Worm (Caenorhabditis elegans) whole organism, L4 larva: ENCODE data around the gene emg-1.

ENCODE experiments used
- F10B5.3 ChIP-seq: sonication (generic microtip); optimal IDR thresholded peaks from 2 replicates; lab custom pipeline; 2016; ENCODE audit warnings: mild to moderate bottlenecking, missing genetic modification characterization, missing compliant biosample characterization
- T20F7.1 ChIP-seq: fragments of 200-800 bp; sonication (Bioruptor generic); optimal IDR thresholded peaks from 2 replicates; lab custom pipeline; 2018; ENCODE audit warnings: mild to moderate bottlenecking, missing genetic modification characterization, missing compliant biosample characterization
- T26A8.4 ChIP-seq: fragments of 200-800 bp; sonication (Bioruptor generic); IDR thresholded peaks from 2 replicates; pipeline ENCODE4 v1.3.6; 2022; ENCODE audit warnings: missing genetic modification characterization, missing compliant biosample characterization
- ZK337.2 ChIP-seq: fragments of 200-800 bp; sonication (Bioruptor generic); IDR thresholded peaks from 2 replicates; pipeline ENCODE4 v1.3.6; 2022; ENCODE audit warnings: missing genetic modification reagents, missing genetic modification characterization, missing compliant biosample characterization
- ZK546.5 ChIP-seq, 2 experiments: sonication (generic microtip); optimal IDR thresholded peaks; 2 replicates each; lab custom pipeline; 2017; ENCODE audit warnings: missing biosample characterization in 2 of 2, missing genetic modification characterization in 2 of 2
- aly-2 ChIP-seq: sonication (generic microtip); optimal IDR thresholded peaks from 2 replicates; lab custom pipeline; 2018; ENCODE audit warnings: missing biosample characterization, missing genetic modification characterization
- ama-1 ChIP-seq: fragments of 150-350 bp; optimal IDR thresholded peaks from 2 replicates; lab custom pipeline; 2014; ENCODE audit warnings: inconsistent platforms, mixed read lengths
- ceh-20 ChIP-seq: fragments of 200-800 bp; sonication (Bioruptor generic); IDR thresholded peaks from 2 replicates; pipeline ENCODE4 v1.3.6; 2022; ENCODE audit warnings: missing genetic modification reagents, missing genetic modification characterization, missing compliant biosample characterization
- ceh-28 ChIP-seq: fragments of 150-350 bp; optimal IDR thresholded peaks from 2 replicates; lab custom pipeline; 2014; ENCODE audit warnings: missing biosample characterization, missing genetic modification reagents, missing genetic modification characterization
- ceh-32 ChIP-seq: sonication (generic microtip); optimal IDR thresholded peaks from 2 replicates; lab custom pipeline; 2016; ENCODE audit warnings: mild to moderate bottlenecking, missing genetic modification characterization, missing compliant biosample characterization; ENCODE audit not compliant: poor library complexity
- ceh-62 ChIP-seq: sonication (generic microtip); optimal IDR thresholded peaks from 2 replicates; lab custom pipeline; 2017; ENCODE audit warnings: missing biosample characterization, missing genetic modification characterization
- ceh-82 ChIP-seq: sonication (generic microtip); optimal IDR thresholded peaks from 2 replicates; lab custom pipeline; 2017; ENCODE audit warnings: missing biosample characterization, missing genetic modification characterization
- ctbp-1 ChIP-seq: fragments of 200-800 bp; sonication (Bioruptor generic); IDR thresholded peaks from 2 replicates; pipeline ENCODE4 v1.3.6; 2022; ENCODE audit warnings: missing genetic modification reagents, missing genetic modification characterization, missing compliant biosample characterization
- daf-12 ChIP-seq: fragments of 150-350 bp; optimal IDR thresholded peaks from 2 replicates; lab custom pipeline; 2014; ENCODE audit warnings: missing biosample characterization, missing genetic modification reagents, missing genetic modification characterization
- daf-16 ChIP-seq, 3 experiments: sonication (generic microtip); optimal IDR thresholded peaks; 2 replicates each; lab custom pipeline; 2016 to 2017; ENCODE audit warnings: missing genetic modification characterization in 3 of 3, missing genetic modification reagents in 3 of 3, mild to moderate bottlenecking in 2 of 3, missing compliant biosample characterization in 2 of 3, missing biosample characterization in 1 of 3, moderate library complexity in 1 of 3
- dmd-6 ChIP-seq: fragments of 200-800 bp; sonication (Bioruptor generic); IDR thresholded peaks from 2 replicates; pipeline ENCODE4 v1.3.6; 2022; ENCODE audit warnings: missing genetic modification reagents, missing genetic modification characterization, missing compliant biosample characterization
- dmd-9 ChIP-seq: fragments of 200-800 bp; sonication (Bioruptor generic); IDR thresholded peaks from 2 replicates; pipeline ENCODE4 v1.3.6; 2022; ENCODE audit warnings: missing genetic modification reagents, missing genetic modification characterization, missing compliant biosample characterization
- duxl-1 ChIP-seq: sonication (generic microtip); optimal IDR thresholded peaks from 2 replicates; lab custom pipeline; 2016; ENCODE audit warnings: mild to moderate bottlenecking, missing genetic modification characterization, moderate library complexity, missing compliant biosample characterization; ENCODE audit not compliant: poor library complexity
- fos-1 ChIP-seq: fragments of 150-350 bp; optimal IDR thresholded peaks from 2 replicates; lab custom pipeline; 2014; ENCODE audit warnings: missing biosample characterization, missing genetic modification characterization
- hif-1 ChIP-seq, 2 experiments: sonication (generic microtip); optimal IDR thresholded peaks; 2 replicates each; lab custom pipeline; 2016 to 2017; ENCODE audit warnings: missing compliant biosample characterization in 2 of 2, missing genetic modification characterization in 2 of 2, missing genetic modification reagents in 2 of 2, missing genotype in 2 of 2, mild to moderate bottlenecking in 1 of 2
- hlh-30 ChIP-seq: sonication (generic microtip); optimal IDR thresholded peaks from 2 replicates; lab custom pipeline; 2017; ENCODE audit warnings: antibody characterized with exemption, mild to moderate bottlenecking, missing genetic modification characterization, missing compliant biosample characterization; ENCODE audit not compliant: insufficient read depth
- hmg-1.1 ChIP-seq: fragments of 200-800 bp; sonication (Bioruptor generic); IDR thresholded peaks from 2 replicates; pipeline ENCODE4 v1.3.6; 2022; ENCODE audit warnings: missing genetic modification reagents, missing genetic modification characterization, missing compliant biosample characterization
- lim-7 ChIP-seq: fragments of 200-800 bp; sonication (Bioruptor generic); IDR thresholded peaks from 2 replicates; pipeline ENCODE4 v1.3.6; 2022; ENCODE audit warnings: missing genetic modification characterization, missing compliant biosample characterization
- lin-13 ChIP-seq: fragments of 150-350 bp; optimal IDR thresholded peaks from 2 replicates; lab custom pipeline; 2014; ENCODE audit warnings: missing biosample characterization, missing genetic modification reagents, missing genetic modification characterization
- lir-3 ChIP-seq: sonication (generic microtip); optimal IDR thresholded peaks from 2 replicates; lab custom pipeline; 2016; ENCODE audit warnings: mild to moderate bottlenecking, missing genetic modification characterization, missing compliant biosample characterization
- madf-5 ChIP-seq, 2 experiments: fragments of 200-800 bp; sonication (Bioruptor generic); IDR thresholded peaks; 2 replicates each; pipeline ENCODE4 v1.3.6; 2022; ENCODE audit warnings: missing compliant biosample characterization in 2 of 2, missing genetic modification characterization in 2 of 2
- madf-9 ChIP-seq: fragments of 200-800 bp; sonication (Bioruptor generic); conservative IDR thresholded peaks from 2 replicates; pipeline ENCODE4 v1.3.6; 2022; ENCODE audit warnings: missing genetic modification reagents, missing genetic modification characterization, missing compliant biosample characterization
- mxl-3 ChIP-seq: fragments of 200-800 bp; sonication (Bioruptor generic); optimal IDR thresholded peaks from 2 replicates; lab custom pipeline; 2018; ENCODE audit warnings: mild to moderate bottlenecking, missing genetic modification characterization, missing compliant biosample characterization
- nhr-10 ChIP-seq: fragments of 150-350 bp; optimal IDR thresholded peaks from 2 replicates; lab custom pipeline; 2014; ENCODE audit warnings: missing biosample characterization, missing genetic modification characterization
- nhr-102 ChIP-seq: sonication (generic microtip); optimal IDR thresholded peaks from 2 replicates; lab custom pipeline; 2016; ENCODE audit warnings: mild to moderate bottlenecking, missing genetic modification characterization, moderate library complexity, missing compliant biosample characterization
- nhr-11 ChIP-seq: fragments of 150-350 bp; optimal IDR thresholded peaks from 2 replicates; lab custom pipeline; 2014; ENCODE audit warnings: missing biosample characterization, missing genetic modification characterization
- nhr-28 ChIP-seq: fragments of 150-350 bp; optimal IDR thresholded peaks from 2 replicates; lab custom pipeline; 2014; ENCODE audit warnings: missing biosample characterization, missing genetic modification characterization
- nhr-48 ChIP-seq: sonication (generic microtip); optimal IDR thresholded peaks from 2 replicates; lab custom pipeline; 2016; ENCODE audit warnings: mild to moderate bottlenecking, missing genetic modification characterization, missing compliant biosample characterization
- nhr-76 ChIP-seq: fragments of 150-350 bp; optimal IDR thresholded peaks from 2 replicates; lab custom pipeline; 2014; ENCODE audit warnings: missing biosample characterization, missing genetic modification characterization
- nhr-77 ChIP-seq: fragments of 150-350 bp; optimal IDR thresholded peaks from 2 replicates; lab custom pipeline; 2014; ENCODE audit warnings: missing biosample characterization, missing genetic modification characterization
- pha-4 ChIP-seq, 2 experiments: fragments of 150-350 bp in 1 of 2; fragments of 200-800 bp in 1 of 2; sonication (Bioruptor generic) in 1 of 2; IDR thresholded peaks in 1 of 2; optimal IDR thresholded peaks in 1 of 2; 2 replicates each; pipeline versions ENCODE4 v1.3.6 to Lab custom; 2014 to 2022; ENCODE audit warnings: missing genetic modification characterization in 2 of 2, missing genetic modification reagents in 2 of 2, missing biosample characterization in 1 of 2, missing compliant biosample characterization in 1 of 2
- php-3 ChIP-seq: fragments of 200-800 bp; sonication (Bioruptor generic); IDR thresholded peaks from 2 replicates; pipeline ENCODE4 v1.3.6; 2022; ENCODE audit warnings: missing genetic modification reagents, missing genetic modification characterization, missing compliant biosample characterization
- saeg-2 ChIP-seq: fragments of 200-800 bp; sonication (Bioruptor generic); IDR thresholded peaks from 2 replicates; pipeline ENCODE4 v1.3.6; 2022; ENCODE audit warnings: missing genetic modification reagents, missing genetic modification characterization, missing compliant biosample characterization
- set-16 ChIP-seq: fragments of 200-800 bp; sonication (Bioruptor generic); IDR thresholded peaks from 2 replicates; pipeline ENCODE4 v1.3.6; 2022; ENCODE audit warnings: missing genetic modification reagents, missing genetic modification characterization, missing compliant biosample characterization
- spr-1 ChIP-seq: sonication (generic microtip); optimal IDR thresholded peaks from 2 replicates; lab custom pipeline; 2016; ENCODE audit warnings: mild to moderate bottlenecking, missing genetic modification characterization, missing compliant biosample characterization
- spr-3 ChIP-seq: fragments of 200-800 bp; sonication (Bioruptor generic); optimal IDR thresholded peaks from 2 replicates; lab custom pipeline; 2018; ENCODE audit warnings: mild to moderate bottlenecking, missing genetic modification characterization, missing compliant biosample characterization
- tag-97 ChIP-seq: fragments of 200-800 bp; sonication (Bioruptor generic); IDR thresholded peaks from 2 replicates; pipeline ENCODE4 v1.3.6; 2022; ENCODE audit warnings: missing genetic modification characterization, missing compliant biosample characterization
- tra-1 ChIP-seq: fragments of 200-800 bp; sonication (Bioruptor generic); IDR thresholded peaks from 2 replicates; pipeline ENCODE4 v1.3.6; 2022; ENCODE audit warnings: missing genetic modification reagents, missing genetic modification characterization, missing compliant biosample characterization
- unc-130 ChIP-seq: sonication (generic microtip); optimal IDR thresholded peaks from 2 replicates; lab custom pipeline; 2016; ENCODE audit warnings: missing genetic modification reagents, missing genetic modification characterization, missing compliant biosample characterization
- unc-39 ChIP-seq: sonication (generic microtip); optimal IDR thresholded peaks from 2 replicates; lab custom pipeline; 2017; ENCODE audit warnings: missing biosample characterization, missing genetic modification characterization
- zag-1 ChIP-seq: fragments of 150-350 bp; optimal IDR thresholded peaks from 2 replicates; lab custom pipeline; 2014; ENCODE audit warnings: missing biosample characterization, missing genetic modification characterization
- zfp-2 ChIP-seq: sonication (generic microtip); optimal IDR thresholded peaks from 2 replicates; lab custom pipeline; 2016; ENCODE audit warnings: mild to moderate bottlenecking, missing genetic modification characterization, missing compliant biosample characterization
- zfp-3 ChIP-seq: fragments of 200-800 bp; sonication (Bioruptor generic); conservative IDR thresholded peaks from 2 replicates; pipeline ENCODE4 v1.3.6; 2022; ENCODE audit warnings: missing genetic modification reagents, missing genetic modification characterization, missing compliant biosample characterization
- zip-11 ChIP-seq: fragments of 200-800 bp; sonication (Bioruptor generic); IDR thresholded peaks from 2 replicates; pipeline ENCODE4 v1.3.6; 2022; ENCODE audit warnings: missing genetic modification characterization, missing compliant biosample characterization

emg-1 gene

ce11 chrIII:10632590-10633402 lies 16.5 kb upstream of the emg-1 start, which contains the start of gene Y39A1A.10 (continued):
- TF ChIP-seq fos-1 (tag; lab: Kevin White, UChicago): no peak
- TF ChIP-seq hif-1 (tag; optimal IDR thresholded peaks at IDR 0.05; lab: Kevin White, UChicago): no peak
- TF ChIP-seq tag-97 (GFP tag; lab: Robert Waterston, UW): no peak
- no peak for TF ChIP-seq lin-13 (GFP tag; lab: Kevin White, UChicago)
- TF ChIP-seq unc-130 (GFP tag; lab: Kevin White, UChicago): no peak
- TF ChIP-seq T26A8.4: no peak
- no peak for TF ChIP-seq tra-1 (GFP tag; lab: Robert Waterston, UW)
- TF ChIP-seq php-3 (GFP tag; lab: Robert Waterston, UW): 0 out of 2 replicates have a peak, but pooled peaks have one; percentile 11
- peak; percentile 3 for TF ChIP-seq nhr-48 (tag; lab: Kevin White, UChicago)
- no peak for TF ChIP-seq spr-1 (tag; lab: Kevin White, UChicago)
- TF ChIP-seq aly-2 (tag; lab: Kevin White, UChicago): no peak
- no peak for TF ChIP-seq zip-11 (GFP tag; lab: Robert Waterston, UW)
- no peak for TF ChIP-seq lir-3 (tag; lab: Kevin White, UChicago)
- no peak for TF ChIP-seq ceh-20 (GFP tag; lab: Robert Waterston, UW)
- no peak; the same call in 1 of the 2 replicates for TF ChIP-seq pha-4 (GFP tag; IDR thresholded peaks at IDR 0.05; lab: Robert Waterston, UW)
- peak; percentile 52 for TF ChIP-seq pha-4 (tag; optimal IDR thresholded peaks at IDR 0.05; lab: Kevin White, UChicago)
- TF ChIP-seq ZK546.5 (tag; optimal IDR thresholded peaks at IDR 0.05; lab: Kevin White, UChicago): no peak
- TF ChIP-seq ctbp-1 (GFP tag; lab: Robert Waterston, UW): no peak
- peak in 1 of 2 experiments; percentile 58 for TF ChIP-seq daf-16 (GFP tag; optimal IDR thresholded peaks at IDR 0.05; lab: Kevin White, UChicago)
- TF ChIP-seq daf-16 (tag; optimal IDR thresholded peaks at IDR 0.05; lab: Kevin White, UChicago): peak; percentile 51
- no peak for TF ChIP-seq nhr-10 (tag; lab: Kevin White, UChicago)
- TF ChIP-seq unc-39 (tag; lab: Kevin White, UChicago): no peak
- no peak for TF ChIP-seq lim-7
- TF ChIP-seq ceh-62 (tag; lab: Kevin White, UChicago): no peak
- TF ChIP-seq nhr-77: no peak
- TF ChIP-seq ZK337.2: no peak
- TF ChIP-seq set-16 (GFP tag; lab: Robert Waterston, UW): peak; percentile 98
- no peak for TF ChIP-seq saeg-2 (GFP tag; lab: Robert Waterston, UW)
- TF ChIP-seq hlh-30 (tag; lab: Kevin White, UChicago): peak; percentile 3
- TF ChIP-seq T20F7.1 (GFP tag; lab: Kevin White, UChicago): no peak
- no peak for TF ChIP-seq nhr-102 (tag; lab: Kevin White, UChicago)
- peak; percentile 28 for TF ChIP-seq ceh-28 (tag; lab: Kevin White, UChicago)
- no peak for TF ChIP-seq ama-1 (lab: Kevin White, UChicago)
- TF ChIP-seq ceh-32: no peak
- no peak for TF ChIP-seq zfp-2 (tag; lab: Kevin White, UChicago)
- TF ChIP-seq F10B5.3 (tag; lab: Kevin White, UChicago): no peak
- no peak for TF ChIP-seq ceh-82 (tag; lab: Kevin White, UChicago)
- no peak for TF ChIP-seq madf-9 (GFP tag; lab: Robert Waterston, UW)
- no peak for TF ChIP-seq madf-5 (GFP tag; IDR thresholded peaks at IDR 0.05; lab: Robert Waterston, UW)
- TF ChIP-seq daf-12 (tag; lab: Kevin White, UChicago): no peak
- TF ChIP-seq dmd-6 (GFP tag; lab: Robert Waterston, UW): no peak
- no peak for TF ChIP-seq spr-3 (GFP tag; lab: Kevin White, UChicago)
- TF ChIP-seq zag-1 (tag; lab: Kevin White, UChicago): no peak
- TF ChIP-seq nhr-28 (tag; lab: Kevin White, UChicago): peak; percentile 79
- TF ChIP-seq nhr-76 (tag; lab: Kevin White, UChicago): no peak
- peak; percentile 19; the same call in 1 of the 2 replicates for TF ChIP-seq hmg-1.1 (GFP tag; lab: Robert Waterston, UW)
- no peak for TF ChIP-seq dmd-9 (GFP tag; lab: Robert Waterston, UW)
- TF ChIP-seq zfp-3 (GFP tag; lab: Robert Waterston, UW): no peak
- no peak for TF ChIP-seq nhr-11 (tag; lab: Kevin White, UChicago)
- TF ChIP-seq duxl-1 (tag; lab: Kevin White, UChicago): no peak
- no peak for TF ChIP-seq mxl-3
